Worm (Caenorhabditis elegans): ENCODE data around the gene B0393.5.
"Not testable (repeated sequence)": the region's sequence is repeated elsewhere in the genome, so short reads cannot be mapped to it uniquely, and the experiment has no call there.

The B0393.5 gene

DNA sequence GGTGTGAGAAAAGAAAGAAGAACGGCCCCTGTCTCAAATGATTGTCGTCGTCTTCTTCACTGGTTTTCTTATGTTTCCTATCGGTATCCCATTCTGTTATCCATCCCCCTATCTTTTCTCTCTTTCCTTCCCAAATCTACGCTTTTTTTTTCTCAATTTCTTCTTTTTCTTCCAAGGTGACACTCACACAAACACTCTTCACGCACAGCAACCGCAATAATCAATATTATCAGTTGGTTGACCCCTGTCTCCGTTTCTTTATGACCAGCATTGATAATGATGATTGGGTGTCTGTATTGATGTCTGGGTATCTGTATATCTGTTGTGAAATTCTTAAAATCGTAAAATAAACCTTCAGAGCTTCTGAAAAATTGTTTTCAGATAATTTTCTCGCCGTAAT is 24.8 kb upstream of the B0393.5 start (continued):
- TF ChIP-seq fos-1 (tag; optimal IDR thresholded peaks at IDR 0.05) (no peak), C34B4.2 (tag; optimal IDR thresholded peaks at IDR 0.05) (no peak), aly-2 (tag; optimal IDR thresholded peaks at IDR 0.05) (no peak), egl-13 (tag; optimal IDR thresholded peaks at IDR 0.05) (no peak), unc-130 (tag; optimal IDR thresholded peaks at IDR 0.05) (no peak), pag-3 (tag; optimal IDR thresholded peaks at IDR 0.05; ENCODE audit: borderline replicate concordance, insufficient read depth) (no peak), pax-3 (tag; optimal IDR thresholded peaks at IDR 0.05) (no peak), nhr-19 (GFP tag; conservative IDR thresholded peaks at IDR 0.05) (no peak), sup-37 (GFP tag; optimal IDR thresholded peaks at IDR 0.05) (no peak), unc-86 (tag; optimal IDR thresholded peaks at IDR 0.05) (no peak), ceh-8 (GFP tag; optimal IDR thresholded peaks at IDR 0.05) (no peak), ceh-82 (tag; optimal IDR thresholded peaks at IDR 0.05) (no peak), lin-15B (tag; optimal IDR thresholded peaks at IDR 0.05) (no peak)

DNA sequence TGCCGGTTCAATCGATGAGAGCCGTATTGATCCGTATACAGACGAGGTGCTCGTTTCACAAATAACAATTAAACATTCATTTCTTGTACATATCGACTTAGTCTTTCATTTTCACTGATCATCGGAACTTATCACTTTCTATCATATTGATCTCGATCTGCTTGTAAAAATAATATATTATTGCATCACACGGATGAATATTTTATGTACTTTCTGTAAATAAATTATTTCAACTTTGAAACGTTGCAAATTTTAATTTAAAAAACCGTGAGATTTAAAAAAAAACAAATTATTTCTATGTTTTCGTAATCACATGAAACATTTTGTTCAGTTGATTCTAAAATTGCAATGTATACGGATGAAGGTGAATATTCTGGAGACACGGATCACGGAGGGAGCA is 23.0 kb upstream of the B0393.5 start, which contains the start of gene twk-6:
Gene twk-6 (plus strand): TSS at position 301 of the 400 bp plus-strand sequence.
- TF ChIP-seq unc-62 (GFP tag; optimal IDR thresholded peaks at IDR 0.05); nhr-11 (tag; optimal IDR thresholded peaks at IDR 0.05); efl-1 (optimal IDR thresholded peaks at IDR 0.05); efl-1 (GFP tag; optimal IDR thresholded peaks at IDR 0.05 in 1 of 2): not testable (repeated sequence)

DNA sequence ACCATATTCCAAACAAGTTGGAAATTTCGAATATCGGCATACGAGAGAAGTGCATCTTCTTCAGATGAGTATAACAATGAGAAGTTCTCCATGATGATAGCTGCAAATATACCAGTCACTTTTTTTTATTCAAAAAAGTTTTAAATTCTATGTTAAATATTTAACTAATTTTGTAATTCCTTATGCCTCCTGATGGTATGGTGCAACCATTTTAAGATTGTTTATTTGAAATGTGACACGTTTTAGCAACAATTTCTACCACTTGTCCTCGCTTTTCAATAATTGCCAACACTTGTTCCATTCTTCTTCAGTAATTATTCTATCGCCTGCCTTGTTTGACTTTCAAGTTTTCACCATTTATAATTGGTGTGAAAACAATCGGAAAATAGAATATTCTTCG is 19.6 kb upstream of the B0393.5 start, which contains the start of gene F17C8.6:
Gene F17C8.6 (minus strand): TSS at position 101 of the 400 bp plus-strand sequence.
- TF ChIP-seq mdl-1 (tag; optimal IDR thresholded peaks at IDR 0.05) = no peak

DNA sequence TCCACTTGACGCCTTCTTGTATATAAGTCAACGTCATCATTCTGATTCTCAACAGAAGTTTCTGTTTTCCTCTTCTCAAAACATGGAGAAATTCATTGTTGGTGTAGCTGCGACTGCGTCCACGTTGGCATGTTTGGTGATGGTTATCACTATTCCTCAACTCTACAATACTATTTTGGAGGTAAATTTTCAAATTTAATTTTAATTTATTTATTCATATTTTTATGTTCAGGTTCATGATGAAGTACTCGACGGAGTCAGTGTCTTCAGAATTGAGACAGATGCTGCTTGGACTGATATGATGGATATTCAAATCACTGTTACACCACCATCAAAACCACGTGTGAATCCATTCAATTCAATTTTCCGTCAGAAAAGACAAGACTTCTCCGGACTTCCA is 17.5 kb upstream of the B0393.5 start, which contains the start of gene col-89:
Gene col-89 (plus strand): TSS at position 19 of the 400 bp plus-strand sequence.
- TF ChIP-seq efl-1 (optimal IDR thresholded peaks at IDR 0.05) = no peak
- peak in 1 of 2 experiments; percentile 66 for TF ChIP-seq efl-1 (GFP tag; optimal IDR thresholded peaks at IDR 0.05 in 1 of 2)
- TF ChIP-seq ces-1 (GFP tag; optimal IDR thresholded peaks at IDR 0.05) = no peak

DNA sequence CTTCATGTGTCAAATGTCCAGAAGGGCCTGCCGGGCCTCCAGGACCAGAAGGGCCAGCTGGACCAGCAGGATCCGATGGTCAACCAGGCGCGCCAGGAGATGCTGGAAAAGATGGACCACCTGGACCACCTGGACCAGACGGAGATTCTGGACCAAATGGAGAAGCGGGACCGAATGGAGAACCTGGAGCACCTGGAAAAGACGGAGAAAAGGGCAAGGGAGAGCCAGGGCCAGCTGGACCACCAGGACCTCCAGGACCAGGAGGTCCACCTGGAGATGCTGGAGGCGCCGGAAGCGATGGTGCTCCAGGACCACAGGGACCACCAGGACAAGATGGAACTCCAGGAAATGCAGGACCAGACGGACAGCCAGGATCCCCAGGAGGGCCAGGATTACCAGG is 16.9 kb upstream of the B0393.5 start:
- no peak for TF ChIP-seq efl-1 (optimal IDR thresholded peaks at IDR 0.05)
- TF ChIP-seq efl-1 (GFP tag; optimal IDR thresholded peaks at IDR 0.05 in 1 of 2) = peak in 1 of 2 experiments; percentile 10
- TF ChIP-seq C16A3.4 (tag; optimal IDR thresholded peaks at IDR 0.05) = no peak

DNA sequence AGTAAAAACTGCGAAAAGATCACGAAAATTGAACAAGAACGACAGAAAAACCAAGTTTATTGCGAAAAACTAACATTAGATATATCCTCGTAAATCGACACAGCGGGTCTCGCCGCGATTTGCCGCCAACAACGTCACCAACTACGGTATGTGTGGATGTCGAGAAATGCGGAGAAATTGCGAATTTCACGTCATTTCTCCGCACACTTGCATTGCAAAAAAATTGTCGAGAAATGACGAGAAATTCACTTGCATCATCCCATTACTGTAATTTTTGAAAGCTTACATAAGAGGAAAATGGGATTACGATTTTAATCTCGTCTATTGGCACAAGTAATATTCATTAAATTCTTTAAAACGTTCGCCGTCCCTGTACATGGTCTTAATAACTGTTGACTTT is 13.0 kb upstream of the B0393.5 start:
- TF ChIP-seq mab-9 (GFP tag; IDR thresholded peaks at IDR 0.05) (0 out of 2 replicates have a peak, but pooled peaks have one; percentile 34), isw-1 (GFP tag; IDR thresholded peaks at IDR 0.05) (peak; percentile 59), lsy-2 (tag; optimal IDR thresholded peaks at IDR 0.05) (peak in 1 of 2 experiments; percentile 23), C04F5.9 (tag; optimal IDR thresholded peaks at IDR 0.05) (peak; percentile 95), grh-1 (GFP tag; IDR thresholded peaks at IDR 0.05) (0 out of 2 replicates have a peak, but pooled peaks have one; percentile 29), nhr-19 (GFP tag; conservative IDR thresholded peaks at IDR 0.05) (peak; percentile 64)

DNA sequence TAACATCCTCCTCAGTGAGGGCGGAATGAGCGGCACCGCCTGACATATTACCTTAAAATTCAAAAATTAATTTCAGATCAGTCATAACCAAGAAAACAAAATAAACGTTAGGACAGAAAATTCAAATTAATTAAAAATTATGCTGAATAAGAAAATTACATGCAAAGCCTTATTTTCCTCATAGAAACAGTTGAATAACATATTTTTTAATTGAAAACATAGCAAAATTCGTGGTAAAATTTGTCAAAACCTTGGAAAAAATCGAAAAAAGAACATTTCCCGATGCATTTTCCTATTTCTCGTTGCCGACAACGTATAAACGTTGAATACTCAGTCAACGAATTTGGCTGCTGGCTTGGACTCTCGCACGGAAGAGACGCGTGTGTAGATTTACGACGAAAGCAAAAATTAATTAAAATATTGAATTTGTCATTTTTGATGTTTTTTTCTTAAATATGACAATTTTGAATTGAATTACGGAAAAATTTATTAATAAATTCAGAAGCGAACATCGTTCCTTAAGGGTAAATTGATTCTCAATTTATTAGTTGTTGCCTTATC is 11.5 kb upstream of the B0393.5 start, which contains the start of the genes rps-0 and rbg-3:
Gene rps-0 (minus strand): TSS at position 51 of the 561 bp plus-strand sequence.
Gene rbg-3 (plus strand): TSS at position 424 of the 561 bp plus-strand sequence.
- TF ChIP-seq lin-35 (GFP tag; optimal IDR thresholded peaks at IDR 0.05) (peak; percentile 92 to 95), aha-1 (tag; optimal IDR thresholded peaks at IDR 0.05) (peak; percentile 2), unc-30 (tag; optimal IDR thresholded peaks at IDR 0.05) (no peak), tbx-2 (tag; optimal IDR thresholded peaks at IDR 0.05) (peak; percentile 93), egl-27 (tag; optimal IDR thresholded peaks at IDR 0.05) (no peak), mdl-1 (tag; optimal IDR thresholded peaks at IDR 0.05) (peak in 1 of 2 experiments; percentile 84), swsn-7 (tag; optimal IDR thresholded peaks at IDR 0.05) (peak; percentile 92), nhr-90 (tag; optimal IDR thresholded peaks at IDR 0.05; ENCODE audit: poor library complexity) (peak; percentile 89), irx-1 (tag; optimal IDR thresholded peaks at IDR 0.05) (peak; percentile 85), nhr-85 (tag) (peak; percentile 95), sptf-1 (tag; optimal IDR thresholded peaks at IDR 0.05) (no peak), nhr-20 (tag; optimal IDR thresholded peaks at IDR 0.05) (peak; percentile 91), pax-3 (tag; optimal IDR thresholded peaks at IDR 0.05) (peak; percentile 75), nhr-12 (tag; optimal IDR thresholded peaks at IDR 0.05) (no peak), hpl-2 (GFP tag; optimal IDR thresholded peaks at IDR 0.05) (peak; percentile 55), unc-86 (tag; optimal IDR thresholded peaks at IDR 0.05) (peak; percentile 88), lin-14 (GFP tag; optimal IDR thresholded peaks at IDR 0.05) (peak; percentile 95), fkh-8 (tag; optimal IDR thresholded peaks at IDR 0.05) (peak; percentile 94)

All from whole organism, L1 larva.